Comparison of ENCODE assay signal across 2 fruit fly cellular contexts in genomic region chrX:6744088-6744487, dm6.
TF ChIP-seq lines count a peak whose summit lies in the region.

Gene RpL17, minus strand, starts transcription at chrX:6744238.

TF ChIP-seq in whole organism, embryonic, 481 proteins besides CTCF, POLR2A, EP300 and RAD21 (continued from another document and continues in another):
- TF ChIP-seq hbn (GFP tag; IDR thresholded peaks at IDR 0.05; lab: Robert Waterston, UW; ENCODE audit: partially characterized antibody) (0 out of 2 replicates have a peak, but pooled peaks have one; percentile 24), Antp (GFP tag; optimal IDR thresholded peaks at IDR 0.05; lab: Kevin White, UChicago) (peak; percentile 80), aop (GFP tag; IDR thresholded peaks at IDR 0.05; lab: Robert Waterston, UW) (no peak), Usf (GFP tag; optimal IDR thresholded peaks at IDR 0.05; lab: Kevin White, UChicago) (peak; percentile 80), ab (GFP tag; optimal IDR thresholded peaks at IDR 0.05; lab: Kevin White, UChicago) (peak; percentile 33), CG4854 (GFP tag; optimal IDR thresholded peaks at IDR 0.05; lab: Kevin White, UChicago) (peak; percentile 68), Sry-δ (GFP tag; optimal IDR thresholded peaks at IDR 0.05; lab: Kevin White, UChicago) (peak; percentile 60), CG31365 (tag; optimal IDR thresholded peaks at IDR 0.05; lab: Kevin White, UChicago) (peak; percentile 62), CG7839 (tag; optimal IDR thresholded peaks at IDR 0.05; lab: Kevin White, UChicago) (peak; percentile 77), Nf-YC (tag; optimal IDR thresholded peaks at IDR 0.05; lab: Kevin White, UChicago) (peak; percentile 8), Ets97D (GFP tag; optimal IDR thresholded peaks at IDR 0.05; lab: Kevin White, UChicago) (peak; percentile 99), CG2116 (GFP tag; optimal IDR thresholded peaks at IDR 0.05; lab: Kevin White, UChicago) (peak; percentile 84), mld (GFP tag; IDR thresholded peaks at IDR 0.05; lab: Robert Waterston, UW; ENCODE audit: partially characterized antibody) (no peak), Spps (tag; optimal IDR thresholded peaks at IDR 0.05; lab: Kevin White, UChicago) (peak; percentile 46), bbx (GFP tag; IDR thresholded peaks at IDR 0.05; lab: Robert Waterston, UW; ENCODE audit: partially characterized antibody) (0 out of 2 replicates have a peak, but pooled peaks have one; percentile 42), MTF-1 (GFP tag; optimal IDR thresholded peaks at IDR 0.05; lab: Kevin White, UChicago; ENCODE audit: borderline replicate concordance) (peak; percentile 86), CG10543 (GFP tag; optimal IDR thresholded peaks at IDR 0.05; lab: Kevin White, UChicago) (peak; percentile 89), Dip3 (GFP tag; optimal IDR thresholded peaks at IDR 0.05; lab: Kevin White, UChicago) (peak; percentile 70), CG15601 (tag; optimal IDR thresholded peaks at IDR 0.05; lab: Kevin White, UChicago) (peak; percentile 79), az2 (GFP tag; optimal IDR thresholded peaks at IDR 0.05; lab: Kevin White, UChicago) (peak; percentile 63), CG12659 (GFP tag; optimal IDR thresholded peaks at IDR 0.05; lab: Kevin White, UChicago) (peak; percentile 91), twi (tag; optimal IDR thresholded peaks at IDR 0.05; lab: Kevin White, UChicago) (peak; percentile 53), grau (tag; optimal IDR thresholded peaks at IDR 0.05; lab: Kevin White, UChicago) (peak; percentile 72), CG11398 (GFP tag; optimal IDR thresholded peaks at IDR 0.05; lab: Kevin White, UChicago) (peak; percentile 71), dati (GFP tag; IDR thresholded peaks at IDR 0.05; lab: Robert Waterston, UW) (peak; percentile 79), CG10147 (GFP tag; optimal IDR thresholded peaks at IDR 0.05; lab: Kevin White, UChicago) (peak; percentile 70), ftz-f1 (GFP tag; optimal IDR thresholded peaks at IDR 0.05; lab: Kevin White, UChicago) (peak; percentile 68), CG2678 (tag; optimal IDR thresholded peaks at IDR 0.05; lab: Kevin White, UChicago) (peak; percentile 70), CG10267 (tag; optimal IDR thresholded peaks at IDR 0.05; lab: Kevin White, UChicago) (peak; percentile 96), CG17802 (tag; optimal IDR thresholded peaks at IDR 0.05; lab: Kevin White, UChicago) (peak; percentile 53), eyg (GFP tag; optimal IDR thresholded peaks at IDR 0.05; lab: Kevin White, UChicago) (peak; percentile 86), CoRest (tag; optimal IDR thresholded peaks at IDR 0.05; lab: Kevin White, UChicago) (peak; percentile 57), slp2 (GFP tag; optimal IDR thresholded peaks at IDR 0.05; lab: Kevin White, UChicago) (peak; percentile 75), pzg (GFP tag; optimal IDR thresholded peaks at IDR 0.05; lab: Kevin White, UChicago) (peak; percentile 91), sr (GFP tag; IDR thresholded peaks at IDR 0.05; lab: Robert Waterston, UW) (peak; percentile 87), Gsc (GFP tag; IDR thresholded peaks at IDR 0.05; lab: Robert Waterston, UW) (no peak), pros (GFP tag; optimal IDR thresholded peaks at IDR 0.05; lab: Kevin White, UChicago) (peak; percentile 13), lola (GFP tag; optimal IDR thresholded peaks at IDR 0.05; lab: Kevin White, UChicago) (peak in 1 of 3 experiments; percentile 40), CG18599 (GFP tag; optimal IDR thresholded peaks at IDR 0.05; lab: Kevin White, UChicago) (peak; percentile 87), ERR (GFP tag; optimal IDR thresholded peaks at IDR 0.05; lab: Kevin White, UChicago) (peak; percentile 75), oc (tag; optimal IDR thresholded peaks at IDR 0.05; lab: Kevin White, UChicago) (peak; percentile 73), wor (GFP tag; IDR thresholded peaks at IDR 0.05; lab: Robert Waterston, UW) (peak; percentile 39; the same call in 1 of the 2 replicates), Dbx (GFP tag; IDR thresholded peaks at IDR 0.05; lab: Robert Waterston, UW) (peak; percentile 92), Hmr (GFP tag; optimal IDR thresholded peaks at IDR 0.05; lab: Kevin White, UChicago) (peak; percentile 96), wek (GFP tag; optimal IDR thresholded peaks at IDR 0.05; lab: Kevin White, UChicago) (peak; percentile 91), zf30C (GFP tag; optimal IDR thresholded peaks at IDR 0.05; lab: Kevin White, UChicago) (peak; percentile 48), Elba2 (GFP tag; optimal IDR thresholded peaks at IDR 0.05; lab: Kevin White, UChicago) (no peak), CG17361 (GFP tag; IDR thresholded peaks at IDR 0.05; lab: Robert Waterston, UW) (peak; percentile 47; the same call in 2 of the 3 replicates), eve (GFP tag; optimal IDR thresholded peaks at IDR 0.05; lab: Kevin White, UChicago) (no peak), dan (GFP tag; IDR thresholded peaks at IDR 0.05; lab: Robert Waterston, UW) (no peak), CG17328 (GFP tag; IDR thresholded peaks at IDR 0.05; lab: Robert Waterston, UW) (peak; percentile 89), CG12769 (tag; optimal IDR thresholded peaks at IDR 0.05; lab: Kevin White, UChicago) (peak; percentile 88), CG9609 (GFP tag; optimal IDR thresholded peaks at IDR 0.05; lab: Kevin White, UChicago) (peak; percentile 84), pho (GFP tag; optimal IDR thresholded peaks at IDR 0.05; lab: Kevin White, UChicago) (peak; percentile 92), CG11456 (GFP tag; IDR thresholded peaks at IDR 0.05; lab: Robert Waterston, UW) (peak; percentile 91), CG3065 (GFP tag; optimal IDR thresholded peaks at IDR 0.05; lab: Kevin White, UChicago) (peak; percentile 67), pb (GFP tag; optimal IDR thresholded peaks at IDR 0.05; lab: Kevin White, UChicago) (peak; percentile 77), Dek (tag; optimal IDR thresholded peaks at IDR 0.05; lab: Kevin White, UChicago) (peak; percentile 76), gcm2 (GFP tag; optimal IDR thresholded peaks at IDR 0.05; lab: Kevin White, UChicago) (peak; percentile 70), CG14965 (GFP tag; optimal IDR thresholded peaks at IDR 0.05; lab: Kevin White, UChicago; ENCODE audit: borderline replicate concordance) (peak; percentile 6), gcm (GFP tag; optimal IDR thresholded peaks at IDR 0.05; lab: Kevin White, UChicago) (peak; percentile 82), Ada2b (GFP tag; IDR thresholded peaks at IDR 0.05; lab: Robert Waterston, UW) (peak; percentile 52), Fer2 (tag; optimal IDR thresholded peaks at IDR 0.05; lab: Kevin White, UChicago) (peak; percentile 51), CG9437 (GFP tag; optimal IDR thresholded peaks at IDR 0.05; lab: Kevin White, UChicago) (peak; percentile 71)

TF ChIP-seq in whole organism, prepupa, 60 proteins besides CTCF, POLR2A, EP300 and RAD21 (continued from another document):
- TF ChIP-seq Sox102F (GFP tag; optimal IDR thresholded peaks at IDR 0.05; lab: Kevin White, UChicago) (peak; percentile 83), svp (GFP tag; lab: Kevin White, UChicago) (peak; percentile 82), topi (GFP tag; optimal IDR thresholded peaks at IDR 0.05; lab: Kevin White, UChicago) (peak; percentile 60), CG11902 (GFP tag; optimal IDR thresholded peaks at IDR 0.05; lab: Kevin White, UChicago) (peak; percentile 17), CG7368 (GFP tag; optimal IDR thresholded peaks at IDR 0.05; lab: Kevin White, UChicago) (peak; percentile 74), CG15336 (GFP tag; IDR thresholded peaks at IDR 0.05; lab: Robert Waterston, UW) (peak; percentile 27; the same call in 1 of the 2 replicates), ss (GFP tag; optimal IDR thresholded peaks at IDR 0.05; lab: Kevin White, UChicago) (peak; percentile 59 to 82), dac (GFP tag; optimal IDR thresholded peaks at IDR 0.05; lab: Kevin White, UChicago) (peak; percentile 44)
